Worm (Caenorhabditis elegans): ENCODE measurements around the gene T13F2.6.
A peak's percentile ranks its signal among the peaks of the same experiment; 100 is the strongest.

T13F2.6 gene

DNA sequence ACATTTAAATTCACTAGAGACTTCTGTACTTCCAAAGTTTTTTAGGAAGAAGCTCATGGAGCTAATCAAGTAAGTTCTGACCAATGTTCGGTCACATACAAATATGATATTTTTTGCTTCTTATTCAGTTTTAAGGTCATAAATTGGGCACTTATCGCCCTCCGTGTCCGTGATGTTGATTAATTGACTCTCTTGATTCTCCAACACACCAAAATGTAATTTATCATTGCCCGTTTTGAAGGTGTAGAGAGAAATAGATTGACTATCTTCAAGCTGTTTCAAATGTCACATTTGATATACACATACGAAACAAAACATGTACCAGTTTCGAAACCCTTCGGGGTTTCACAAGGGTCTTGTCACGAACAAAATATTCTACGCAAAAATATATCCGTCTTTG lies 12.6 kb downstream of the T13F2.6 start (continued):
- TF ChIP-seq efl-3 (GFP tag; optimal IDR thresholded peaks at IDR 0.05), result peak; percentile 34
- no peak for TF ChIP-seq C16A3.4 (tag; optimal IDR thresholded peaks at IDR 0.05)
- no peak for TF ChIP-seq elt-2 (tag; optimal IDR thresholded peaks at IDR 0.05)
- no peak for TF ChIP-seq fkh-8 (tag; optimal IDR thresholded peaks at IDR 0.05)
- TF ChIP-seq nhr-85 (tag), result peak; percentile 86
- no peak for TF ChIP-seq aly-2 (tag; optimal IDR thresholded peaks at IDR 0.05)
- TF ChIP-seq isw-1 (GFP tag; IDR thresholded peaks at IDR 0.05), result no peak
- TF ChIP-seq nhr-20 (tag; optimal IDR thresholded peaks at IDR 0.05), result peak; percentile 17
- no peak for TF ChIP-seq pax-3 (tag; optimal IDR thresholded peaks at IDR 0.05)
- no peak for TF ChIP-seq lin-15B (tag; optimal IDR thresholded peaks at IDR 0.05)

DNA sequence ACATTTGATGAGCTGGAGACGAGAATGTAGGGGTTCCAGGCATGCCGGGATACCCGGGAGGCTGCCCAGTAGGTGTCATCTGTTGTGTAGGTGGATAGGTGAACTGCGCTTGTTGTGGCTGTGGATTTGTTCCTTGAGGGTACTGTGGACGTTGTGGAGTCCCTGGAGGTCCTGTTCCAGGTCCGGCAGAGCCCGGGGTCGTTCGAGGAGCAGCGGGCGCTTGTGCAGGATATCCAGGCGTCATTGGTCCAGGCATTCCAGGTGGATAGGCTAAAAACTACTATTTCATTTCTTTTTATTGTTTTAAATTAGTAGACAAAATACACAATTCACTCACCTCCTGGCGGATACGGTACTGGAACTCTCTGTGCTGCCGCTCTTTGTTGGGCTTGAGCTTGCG lies 17.1 kb downstream of the T13F2.6 start:
- TF ChIP-seq nhr-47 (tag; optimal IDR thresholded peaks at IDR 0.05) (no peak), efl-1 (optimal IDR thresholded peaks at IDR 0.05) (no peak), efl-1 (GFP tag; optimal IDR thresholded peaks at IDR 0.05 in 1 of 2) (peak in 1 of 2 experiments; percentile 92)

DNA sequence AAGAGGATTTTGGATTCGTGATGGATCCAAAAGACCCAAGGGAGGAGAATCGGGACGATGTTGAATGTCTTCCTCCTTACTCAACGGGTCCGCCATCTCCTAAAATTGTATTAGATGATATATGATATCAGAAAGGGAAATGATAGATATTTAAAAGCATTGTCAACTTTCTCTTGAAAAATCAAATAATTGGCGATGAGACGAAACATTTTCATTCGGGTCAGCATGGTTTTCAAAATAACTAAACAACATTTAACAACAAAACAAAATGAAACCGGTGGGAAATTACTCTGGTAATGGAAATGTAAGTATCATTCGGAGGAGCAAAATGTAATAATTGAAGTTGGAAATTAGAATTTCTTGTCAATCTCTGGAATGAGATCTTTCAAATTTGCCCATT lies 18.4 kb downstream of the T13F2.6 start, which contains the start of gene pis-1:
TSS of gene pis-1 (minus strand) at position 101 of the 400 bp plus-strand sequence.
- TF ChIP-seq unc-130 (tag; optimal IDR thresholded peaks at IDR 0.05), result no peak
- TF ChIP-seq nhr-85 (tag), result peak; percentile 20

DNA sequence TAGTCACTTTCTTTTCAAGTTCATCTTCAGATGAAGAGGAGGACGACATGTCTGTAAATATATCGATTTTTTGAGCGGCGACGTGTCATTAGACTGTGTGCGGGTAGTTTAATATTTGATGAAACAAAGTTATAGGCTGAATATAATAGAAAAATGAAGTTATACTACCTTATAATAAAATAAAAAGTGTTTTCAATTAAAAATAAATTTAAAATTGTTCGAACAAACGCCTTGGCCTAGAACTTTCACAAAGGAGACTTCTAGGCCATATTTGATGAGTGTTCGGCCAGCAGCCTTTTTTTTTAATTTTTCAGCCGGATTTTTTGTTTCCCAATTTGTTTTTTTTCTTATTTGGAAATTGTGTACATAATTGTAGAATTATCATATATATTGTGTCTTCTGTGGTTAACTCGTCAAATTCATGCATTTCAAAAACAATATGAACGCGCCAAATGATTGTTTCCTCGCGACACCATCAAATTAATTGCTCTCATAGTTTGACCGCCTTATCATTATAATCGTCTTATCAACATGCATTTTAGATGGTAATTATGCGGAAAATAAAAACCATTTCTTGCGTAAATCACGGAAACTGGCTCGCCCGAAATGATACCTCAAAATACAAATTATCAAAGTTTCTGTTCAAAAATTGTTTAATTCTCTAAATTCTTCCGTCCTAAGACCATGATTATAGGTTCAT lies 19.3 kb downstream of the T13F2.6 start, which contains the start of gene T13F2.2:
TSS of gene T13F2.2 (minus strand) at position 51 of the 700 bp plus-strand sequence.
- TF ChIP-seq alr-1 (tag; optimal IDR thresholded peaks at IDR 0.05; ENCODE audit: borderline replicate concordance), result no peak
- TF ChIP-seq fos-1 (tag; optimal IDR thresholded peaks at IDR 0.05), result no peak
- TF ChIP-seq unc-130 (tag; optimal IDR thresholded peaks at IDR 0.05), result no peak
- no peak for TF ChIP-seq fkh-10 (GFP tag; optimal IDR thresholded peaks at IDR 0.05)
- TF ChIP-seq fkh-4 (tag; optimal IDR thresholded peaks at IDR 0.05; ENCODE audit: borderline replicate concordance), result peak; percentile 34
- TF ChIP-seq pag-3 (tag; optimal IDR thresholded peaks at IDR 0.05; ENCODE audit: borderline replicate concordance, insufficient read depth), result no peak
- TF ChIP-seq egl-27 (tag; optimal IDR thresholded peaks at IDR 0.05), result no peak
- TF ChIP-seq elt-2 (tag; optimal IDR thresholded peaks at IDR 0.05), result peak; percentile 63
- TF ChIP-seq xbp-1 (tag; optimal IDR thresholded peaks at IDR 0.05), result no peak
- TF ChIP-seq hlh-17 (GFP tag; optimal IDR thresholded peaks at IDR 0.05; ENCODE audit: borderline replicate concordance), result no peak
- no peak for TF ChIP-seq nhr-28 (tag; optimal IDR thresholded peaks at IDR 0.05)
- TF ChIP-seq pax-3 (tag; optimal IDR thresholded peaks at IDR 0.05), result no peak
- TF ChIP-seq elt-3 (tag; optimal IDR thresholded peaks at IDR 0.05), result no peak
- TF ChIP-seq ama-1 (optimal IDR thresholded peaks at IDR 0.05), result no peak
- no peak for TF ChIP-seq hpl-2 (GFP tag; optimal IDR thresholded peaks at IDR 0.05)
- TF ChIP-seq lir-3 (tag; optimal IDR thresholded peaks at IDR 0.05; ENCODE audit: poor library complexity), result peak; percentile 63
- no peak for TF ChIP-seq mep-1 (tag; optimal IDR thresholded peaks at IDR 0.05)
- TF ChIP-seq zag-1 (tag; optimal IDR thresholded peaks at IDR 0.05), result no peak
- no peak for TF ChIP-seq sup-37 (GFP tag; optimal IDR thresholded peaks at IDR 0.05)
- TF ChIP-seq dsc-1 (tag; optimal IDR thresholded peaks at IDR 0.05), result peak; percentile 25
- no peak for TF ChIP-seq nhr-85 (tag)
- no peak for TF ChIP-seq efl-3 (GFP tag; optimal IDR thresholded peaks at IDR 0.05)
- no peak for TF ChIP-seq pqm-1 (tag; optimal IDR thresholded peaks at IDR 0.05)
- TF ChIP-seq lin-15B (tag; optimal IDR thresholded peaks at IDR 0.05), result no peak
- TF ChIP-seq aly-2 (tag; optimal IDR thresholded peaks at IDR 0.05), result no peak
- no peak for TF ChIP-seq unc-30 (tag; optimal IDR thresholded peaks at IDR 0.05)
- TF ChIP-seq ceh-8 (GFP tag; optimal IDR thresholded peaks at IDR 0.05), result no peak
- TF ChIP-seq mdl-1 (tag; optimal IDR thresholded peaks at IDR 0.05), result no peak
- TF ChIP-seq mef-2 (tag; optimal IDR thresholded peaks at IDR 0.05), result no peak
- TF ChIP-seq dpl-1 (GFP tag; optimal IDR thresholded peaks at IDR 0.05), result peak in 2 of 3 experiments; percentile 21 to 45
- TF ChIP-seq snu-23 (GFP tag; optimal IDR thresholded peaks at IDR 0.05), result no peak
- no peak for TF ChIP-seq unc-62 (GFP tag; optimal IDR thresholded peaks at IDR 0.05)
- TF ChIP-seq lin-14 (GFP tag; optimal IDR thresholded peaks at IDR 0.05), result peak; percentile 33
- TF ChIP-seq ceh-90 (tag; optimal IDR thresholded peaks at IDR 0.05), result peak; percentile 79
- no peak for TF ChIP-seq C16A3.4 (tag; optimal IDR thresholded peaks at IDR 0.05)
- no peak for TF ChIP-seq nhr-11 (tag; optimal IDR thresholded peaks at IDR 0.05)
- no peak for TF ChIP-seq sptf-1 (tag; optimal IDR thresholded peaks at IDR 0.05)
- TF ChIP-seq ceh-63 (GFP tag; optimal IDR thresholded peaks at IDR 0.05), result no peak
- TF ChIP-seq nhr-12 (tag; optimal IDR thresholded peaks at IDR 0.05), result no peak
